Worm (Caenorhabditis elegans) whole organism, late embryonic: ENCODE data around the gene spcs-3.

Experiments
- C08G9.2 ChIP-seq: sonication (generic microtip); optimal IDR thresholded peaks from 2 replicates; lab custom pipeline; 2016; ENCODE audit warnings: mild to moderate bottlenecking, missing genetic modification characterization, moderate library complexity, missing compliant biosample characterization
- C38D4.7 ChIP-seq: fragments of 200-800 bp; sonication (Bioruptor generic); optimal IDR thresholded peaks from 2 replicates; lab custom pipeline; 2018; ENCODE audit warnings: mild to moderate bottlenecking, missing genetic modification characterization, moderate library complexity, missing compliant biosample characterization
- K02D7.2 ChIP-seq: sonication (generic microtip); optimal IDR thresholded peaks from 2 replicates; lab custom pipeline; 2017; ENCODE audit warnings: mild to moderate bottlenecking, missing genetic modification characterization, missing compliant biosample characterization
- K09A11.1 ChIP-seq: sonication (generic microtip); optimal IDR thresholded peaks from 2 replicates; lab custom pipeline; 2017; ENCODE audit warnings: antibody characterized with exemption, mild to moderate bottlenecking, missing genetic modification characterization, missing compliant biosample characterization; ENCODE audit not compliant: insufficient read depth
- ceh-18 ChIP-seq: sonication (generic microtip); optimal IDR thresholded peaks from 2 replicates; lab custom pipeline; 2016; ENCODE audit warnings: missing genetic modification characterization, missing compliant biosample characterization
- ceh-19 ChIP-seq: fragments of 200-800 bp; sonication (Bioruptor generic); optimal IDR thresholded peaks from 2 replicates; lab custom pipeline; 2018; ENCODE audit warnings: mild to moderate bottlenecking, missing genetic modification characterization, missing compliant biosample characterization
- ceh-2 ChIP-seq: sonication (generic microtip); optimal IDR thresholded peaks from 2 replicates; lab custom pipeline; 2016; ENCODE audit warnings: missing genotype, missing genetic modification characterization, missing compliant biosample characterization
- ceh-30 ChIP-seq: fragments of 150-350 bp; optimal IDR thresholded peaks from 2 replicates; lab custom pipeline; 2014; ENCODE audit warnings: missing biosample characterization, missing genetic modification characterization
- ceh-31 ChIP-seq: sonication (generic microtip); optimal IDR thresholded peaks from 2 replicates; lab custom pipeline; 2016; ENCODE audit warnings: missing genetic modification characterization, missing compliant biosample characterization
- ceh-34 ChIP-seq: sonication (generic microtip); optimal IDR thresholded peaks from 2 replicates; lab custom pipeline; 2016; ENCODE audit warnings: mild to moderate bottlenecking, missing genetic modification characterization, missing compliant biosample characterization
- ceh-45 ChIP-seq: fragments of 200-800 bp; sonication (Bioruptor generic); IDR thresholded peaks from 2 replicates; pipeline ENCODE4 v1.3.6; 2022; ENCODE audit warnings: missing genetic modification reagents, missing genetic modification characterization, missing compliant biosample characterization
- ceh-48 ChIP-seq: sonication (generic microtip); optimal IDR thresholded peaks from 2 replicates; lab custom pipeline; 2016; ENCODE audit warnings: missing genetic modification characterization, inconsistent platforms, missing compliant biosample characterization
- ceh-9 ChIP-seq: sonication (generic microtip); optimal IDR thresholded peaks from 2 replicates; lab custom pipeline; 2016; ENCODE audit warnings: mild to moderate bottlenecking, missing genetic modification characterization, inconsistent platforms, missing compliant biosample characterization
- dve-1 ChIP-seq: sonication (generic microtip); optimal IDR thresholded peaks from 2 replicates; lab custom pipeline; 2017; ENCODE audit warnings: antibody characterized with exemption, mild to moderate bottlenecking, missing genetic modification characterization, missing compliant biosample characterization
- elt-2 ChIP-seq: sonication (generic microtip); optimal IDR thresholded peaks from 2 replicates; lab custom pipeline; 2016; ENCODE audit warnings: missing genetic modification reagents, missing genetic modification characterization, missing compliant biosample characterization
- elt-4 ChIP-seq: sonication (generic microtip); optimal IDR thresholded peaks from 2 replicates; lab custom pipeline; 2016; ENCODE audit warnings: missing genetic modification characterization, missing compliant biosample characterization
- fax-1 ChIP-seq: sonication (generic microtip); optimal IDR thresholded peaks from 2 replicates; lab custom pipeline; 2016; ENCODE audit warnings: missing genotype, missing genetic modification characterization, missing compliant biosample characterization
- fkh-10 ChIP-seq: fragments of 150-350 bp; optimal IDR thresholded peaks from 2 replicates; lab custom pipeline; 2014; ENCODE audit warnings: missing biosample characterization, missing genetic modification reagents, missing genetic modification characterization
- hlh-15 ChIP-seq: sonication (generic microtip); optimal IDR thresholded peaks from 2 replicates; lab custom pipeline; 2016; ENCODE audit warnings: missing genetic modification characterization, missing compliant biosample characterization
- hlh-6 ChIP-seq: sonication (generic microtip); optimal IDR thresholded peaks from 2 replicates; lab custom pipeline; 2016; ENCODE audit warnings: missing genotype, missing genetic modification characterization, missing compliant biosample characterization
- hlh-8 ChIP-seq: sonication (generic microtip); optimal IDR thresholded peaks from 2 replicates; lab custom pipeline; 2016; ENCODE audit warnings: missing genotype, missing genetic modification characterization, missing compliant biosample characterization
- lim-6 ChIP-seq: sonication (generic microtip); optimal IDR thresholded peaks from 2 replicates; lab custom pipeline; 2016; ENCODE audit warnings: missing genetic modification characterization, missing compliant biosample characterization
- madf-2 ChIP-seq: sonication (generic microtip); optimal IDR thresholded peaks from 2 replicates; lab custom pipeline; 2017; ENCODE audit warnings: missing genetic modification characterization, missing compliant biosample characterization
- mec-3 ChIP-seq: sonication (generic microtip); optimal IDR thresholded peaks from 2 replicates; lab custom pipeline; 2016; ENCODE audit warnings: borderline replicate concordance, missing genetic modification characterization, missing compliant biosample characterization
- nfya-1 ChIP-seq: sonication (generic microtip); optimal IDR thresholded peaks from 2 replicates; lab custom pipeline; 2017; ENCODE audit warnings: missing genetic modification characterization, mild to moderate bottlenecking, missing compliant biosample characterization, antibody characterized with exemption, moderate library complexity
- npax-4 ChIP-seq: sonication (generic microtip); optimal IDR thresholded peaks from 2 replicates; lab custom pipeline; 2016; ENCODE audit warnings: missing genetic modification characterization, missing compliant biosample characterization
- pax-1 ChIP-seq: fragments of 150-350 bp; optimal IDR thresholded peaks from 2 replicates; lab custom pipeline; 2014; ENCODE audit warnings: missing biosample characterization, missing genetic modification characterization
- pha-2 ChIP-seq: sonication (generic microtip); optimal IDR thresholded peaks from 2 replicates; lab custom pipeline; 2017; ENCODE audit warnings: mild to moderate bottlenecking, missing genetic modification characterization, missing compliant biosample characterization
- pha-4 ChIP-seq: fragments of 150-350 bp; optimal IDR thresholded peaks from 2 replicates; lab custom pipeline; 2018; ENCODE audit warnings: missing biosample characterization, missing genetic modification reagents, missing genetic modification characterization
- pqm-1 ChIP-seq: sonication (generic microtip); optimal IDR thresholded peaks from 2 replicates; lab custom pipeline; 2016; ENCODE audit warnings: missing genetic modification characterization, missing compliant biosample characterization
- pros-1 ChIP-seq: fragments of 150-350 bp; optimal IDR thresholded peaks from 2 replicates; lab custom pipeline; 2014; ENCODE audit warnings: missing biosample characterization, missing genetic modification reagents, missing genetic modification characterization
- rnt-1 ChIP-seq: sonication (generic microtip); optimal IDR thresholded peaks from 2 replicates; lab custom pipeline; 2016; ENCODE audit warnings: missing genetic modification characterization, missing compliant biosample characterization
- sdc-2 ChIP-seq: sonication (generic microtip); optimal IDR thresholded peaks from 2 replicates; lab custom pipeline; 2016; ENCODE audit warnings: missing genotype, missing genetic modification characterization, missing compliant biosample characterization
- sox-2 ChIP-seq: fragments of 200-800 bp; sonication (Bioruptor generic); IDR thresholded peaks from 2 replicates; pipeline ENCODE4 v1.3.6; 2022; ENCODE audit warnings: missing genetic modification reagents, missing genetic modification characterization, missing compliant biosample characterization
- sox-4 ChIP-seq: sonication (generic microtip); optimal IDR thresholded peaks from 2 replicates; lab custom pipeline; 2017; ENCODE audit warnings: mild to moderate bottlenecking, missing genetic modification characterization, inconsistent platforms, missing compliant biosample characterization
- unc-42 ChIP-seq: sonication (generic microtip); optimal IDR thresholded peaks from 2 replicates; lab custom pipeline; 2016; ENCODE audit warnings: missing genotype, missing genetic modification characterization, missing compliant biosample characterization
- unc-55 ChIP-seq: sonication (generic microtip); optimal IDR thresholded peaks from 2 replicates; lab custom pipeline; 2017; ENCODE audit warnings: missing biosample characterization, missing genetic modification reagents, missing genetic modification characterization
- zip-5 ChIP-seq: sonication (generic microtip); optimal IDR thresholded peaks from 2 replicates; lab custom pipeline; 2016; ENCODE audit warnings: missing genetic modification characterization, missing compliant biosample characterization
- ztf-16 ChIP-seq: sonication (generic microtip); optimal IDR thresholded peaks from 2 replicates; lab custom pipeline; 2017; ENCODE audit warnings: missing genetic modification characterization, missing compliant biosample characterization

spcs-3 gene

ce11 chrIII:8085355-8085754, 40.5 kb downstream of the spcs-3 start, which contains the start of the genes K06H7.7 and grp-1:
Gene K06H7.7 (minus strand): TSS chrIII:8085475.
Gene grp-1 (plus strand): TSS chrIII:8085705.
- no peak for TF ChIP-seq hlh-15 (tag; lab: Kevin White, UChicago)
- peak; percentile 37 for TF ChIP-seq nfya-1 (tag; lab: Kevin White, UChicago)
- no peak for TF ChIP-seq pha-2 (tag; lab: Kevin White, UChicago)
- TF ChIP-seq zip-5 = no peak
- TF ChIP-seq ceh-45 = no peak
- peak; percentile 25 for TF ChIP-seq ceh-30 (tag; lab: Kevin White, UChicago)
- no peak for TF ChIP-seq rnt-1 (tag; lab: Kevin White, UChicago)
- no peak for TF ChIP-seq pax-1 (tag; lab: Kevin White, UChicago)
- peak; percentile 12 for TF ChIP-seq unc-55 (GFP tag; lab: Kevin White, UChicago)
- TF ChIP-seq pqm-1 (tag; lab: Kevin White, UChicago) = no peak
- no peak for TF ChIP-seq ceh-31 (tag; lab: Kevin White, UChicago)
- TF ChIP-seq hlh-8 (tag; lab: Kevin White, UChicago) = no peak
- TF ChIP-seq ztf-16 (tag; lab: Kevin White, UChicago) = no peak
- TF ChIP-seq fax-1 = no peak
- no peak for TF ChIP-seq lim-6
- peak; percentile 24 for TF ChIP-seq unc-42 (tag; lab: Kevin White, UChicago)
- TF ChIP-seq ceh-2 (tag; lab: Kevin White, UChicago) = no peak
- no peak for TF ChIP-seq npax-4 (tag; lab: Kevin White, UChicago)
- peak; percentile 98 for TF ChIP-seq pros-1 (tag; lab: Kevin White, UChicago)

DNA sequence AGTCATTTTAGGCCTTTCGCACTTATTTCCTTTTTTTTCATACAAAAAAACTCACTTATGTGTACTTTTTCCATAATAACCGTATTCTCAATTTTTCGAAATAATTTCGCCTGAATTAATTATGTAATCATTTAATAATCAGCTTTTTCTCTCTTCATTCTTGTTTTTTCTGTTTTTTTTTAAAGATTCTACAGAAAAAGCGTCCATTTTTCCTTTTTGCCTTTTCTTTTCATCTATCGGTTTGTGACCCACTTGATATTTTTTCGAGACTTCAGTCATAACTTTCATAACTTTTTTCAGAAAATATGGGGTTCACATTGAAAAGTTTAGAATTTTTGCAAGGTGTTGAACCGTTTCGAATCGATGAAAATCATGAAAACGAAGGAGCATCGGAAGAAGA, 43.4 kb downstream of the spcs-3 start, which contains the start of gene vms-1:
Gene vms-1, plus strand, starts transcription at position 301 of the 400 bp plus-strand sequence.
- TF ChIP-seq ceh-34 (tag; lab: Kevin White, UChicago) (no peak), sox-4 (tag; lab: Kevin White, UChicago) (no peak), ceh-19 (GFP tag; lab: Kevin White, UChicago) (no peak), C08G9.2 (tag; lab: Kevin White, UChicago) (no peak), K02D7.2 (tag; lab: Kevin White, UChicago) (no peak), hlh-6 (tag; lab: Kevin White, UChicago) (no peak), ceh-9 (tag; lab: Kevin White, UChicago) (no peak), ceh-48 (tag; lab: Kevin White, UChicago) (no peak), hlh-15 (tag; lab: Kevin White, UChicago) (no peak), elt-2 (no peak), pha-4 (tag; lab: Kevin White, UChicago) (no peak), unc-55 (GFP tag; lab: Kevin White, UChicago) (no peak), fkh-10 (GFP tag; lab: Kevin White, UChicago) (no peak), K09A11.1 (tag; lab: Kevin White, UChicago) (no peak), pha-2 (tag; lab: Kevin White, UChicago) (no peak), C38D4.7 (GFP tag; lab: Kevin White, UChicago) (no peak), mec-3 (tag; lab: Kevin White, UChicago) (no peak), sdc-2 (no peak), madf-2 (tag; lab: Kevin White, UChicago) (no peak), ceh-18 (tag; lab: Kevin White, UChicago) (no peak)
- TF ChIP-seq, all 69 proteins: peak for 0

DNA sequence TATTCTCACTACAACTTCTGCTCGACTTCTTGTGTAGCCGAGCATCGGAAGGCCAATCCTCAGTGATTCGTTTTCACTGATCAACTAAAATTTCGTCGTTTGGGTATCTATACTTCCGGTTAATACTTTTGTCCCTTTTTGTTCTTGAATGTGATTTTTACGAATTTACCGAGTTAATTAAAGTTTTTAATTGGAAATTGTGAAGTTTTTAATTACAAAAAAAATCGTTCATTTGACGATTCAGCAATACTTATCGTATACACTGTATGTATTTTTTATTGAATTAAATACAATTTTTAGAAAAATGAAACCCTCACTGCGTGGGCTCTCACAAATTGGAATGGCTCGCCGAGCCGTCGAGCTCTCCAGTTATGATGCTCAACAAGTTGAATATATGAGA, 46.6 kb downstream of the spcs-3 start, which contains the start of gene idi-1:
Gene idi-1, plus strand, starts transcription at position 301 of the 400 bp plus-strand sequence.
- TF ChIP-seq dve-1 (tag; lab: Kevin White, UChicago) (no peak), rnt-1 (tag; lab: Kevin White, UChicago) (no peak), elt-4 (tag; lab: Kevin White, UChicago) (no peak), sox-2 (GFP tag; lab: Robert Waterston, UW) (no peak)
